Fruit fly (Drosophila melanogaster) whole organism, embryonic: ENCODE measurements around the gene CG45105.

Source experiments
- Ada2b ChIP-seq: fragments of 200-800 bp; sonication (Bioruptor generic); IDR thresholded peaks from 2 replicates; pipeline ENCODE4 v1.3.6; 2022; ENCODE audit warnings: missing biosample characterization, missing genetic modification characterization
- Aef1 ChIP-seq: fragments of 200-800 bp; sonication (Bioruptor generic); IDR thresholded peaks from 3 replicates; pipeline ENCODE4 v1.3.6; 2022; ENCODE audit warnings: missing biosample characterization, missing genetic modification characterization
- Asciz ChIP-seq: fragments of 200-800 bp; sonication (Bioruptor generic); optimal IDR thresholded peaks from 2 replicates; lab custom pipeline; 2017; ENCODE audit warnings: missing biosample characterization, mild to moderate bottlenecking, missing genetic modification characterization, missing genetic modification reagents
- Awh ChIP-seq: fragments of 200-800 bp; sonication (Bioruptor generic); IDR thresholded peaks from 2 replicates; pipeline ENCODE4, ENCODE4 v1.3.6; 2022; ENCODE audit warnings: missing biosample characterization, missing genetic modification characterization
- Blimp-1 ChIP-seq: fragments of 200-800 bp; sonication (Bioruptor generic); optimal IDR thresholded peaks from 3 replicates; lab custom pipeline; 2018; ENCODE audit warnings: missing biosample characterization, missing genetic modification characterization, mild to moderate bottlenecking, moderate library complexity, missing genetic modification reagents
- CG1024 ChIP-seq: fragments of 200-800 bp; sonication (Bioruptor generic); IDR thresholded peaks from 2 replicates; pipeline ENCODE4 v1.3.6; 2022; ENCODE audit warnings: missing biosample characterization, missing genetic modification characterization
- CG10462 ChIP-seq: fragments of 200-800 bp; sonication (Bioruptor generic); optimal IDR thresholded peaks from 2 replicates; lab custom pipeline; 2016; ENCODE audit warnings: missing biosample characterization, missing genetic modification characterization
- CG10959 ChIP-seq: fragments of 200-800 bp; sonication (Bioruptor generic); IDR thresholded peaks from 2 replicates; pipeline ENCODE4 v1.3.6; 2022; ENCODE audit warnings: missing biosample characterization, missing genetic modification characterization
- CG11398 ChIP-seq: fragments of 200-800 bp; sonication (Bioruptor generic); optimal IDR thresholded peaks from 2 replicates; lab custom pipeline; 2016; ENCODE audit warnings: missing biosample characterization, missing genetic modification characterization
- CG12236 ChIP-seq: fragments of 200-800 bp; sonication (Bioruptor generic); optimal IDR thresholded peaks from 2 replicates; lab custom pipeline; 2016; ENCODE audit warnings: missing biosample characterization, missing genetic modification characterization
- CG17186 ChIP-seq: fragments of 200-800 bp; sonication (Bioruptor generic); optimal IDR thresholded peaks from 3 replicates; lab custom pipeline; 2017; ENCODE audit warnings: missing biosample characterization, missing genetic modification reagents, missing genetic modification characterization
- CG17385 ChIP-seq: fragments of 200-800 bp; sonication (Bioruptor generic); optimal IDR thresholded peaks from 3 replicates; lab custom pipeline; 2018; ENCODE audit warnings: missing biosample characterization, mild to moderate bottlenecking, missing genetic modification characterization
- CG18619 ChIP-seq: fragments of 200-800 bp; sonication (Bioruptor generic); optimal IDR thresholded peaks from 3 replicates; lab custom pipeline; 2017; ENCODE audit warnings: missing biosample characterization, mild to moderate bottlenecking, missing genetic modification characterization
- CG2120 ChIP-seq: fragments of 200-800 bp; sonication (Bioruptor generic); optimal IDR thresholded peaks from 3 replicates; lab custom pipeline; 2016; ENCODE audit warnings: missing biosample characterization, missing genetic modification characterization
- CG2129 ChIP-seq: fragments of 200-800 bp; sonication (Bioruptor generic); IDR thresholded peaks from 2 replicates; pipeline ENCODE4 v1.3.6; 2022; ENCODE audit warnings: missing biosample characterization, missing genetic modification characterization; ENCODE audit not compliant: partially characterized antibody
- CG30403 ChIP-seq: fragments of 200-800 bp; sonication (Bioruptor generic); optimal IDR thresholded peaks from 3 replicates; lab custom pipeline; 2016; ENCODE audit warnings: missing biosample characterization, missing genetic modification characterization
- CG31365 ChIP-seq: fragments of 200-800 bp; sonication (Bioruptor generic); optimal IDR thresholded peaks from 2 replicates; lab custom pipeline; 2018; ENCODE audit warnings: missing biosample characterization, mild to moderate bottlenecking, missing genetic modification characterization
- CG3407 ChIP-seq: fragments of 200-800 bp; sonication (Bioruptor generic); optimal IDR thresholded peaks from 2 replicates; lab custom pipeline; 2018; ENCODE audit warnings: missing biosample characterization, mild to moderate bottlenecking, missing genetic modification characterization
- CG43689 ChIP-seq: fragments of 200-800 bp; sonication (Bioruptor generic); IDR thresholded peaks from 2 replicates; pipeline ENCODE4 v1.3.6; 2022; ENCODE audit warnings: missing biosample characterization, missing genetic modification characterization
- CG6654 ChIP-seq: fragments of 200-800 bp; sonication (Bioruptor generic); optimal IDR thresholded peaks from 2 replicates; lab custom pipeline; 2017; ENCODE audit warnings: missing biosample characterization, mild to moderate bottlenecking, missing genetic modification characterization
- CG7786 ChIP-seq: fragments of 200-800 bp; sonication (Bioruptor generic); optimal IDR thresholded peaks from 2 replicates; lab custom pipeline; 2016; ENCODE audit warnings: missing biosample characterization, missing genetic modification characterization
- CG7839 ChIP-seq: fragments of 200-800 bp; sonication (Bioruptor generic); optimal IDR thresholded peaks from 3 replicates; lab custom pipeline; 2018; ENCODE audit warnings: missing biosample characterization, mild to moderate bottlenecking, missing genetic modification characterization, moderate library complexity
- CG9609 ChIP-seq: fragments of 200-800 bp; sonication (Bioruptor generic); optimal IDR thresholded peaks from 3 replicates; lab custom pipeline; 2016; ENCODE audit warnings: missing biosample characterization, missing genetic modification characterization
- D19A ChIP-seq: fragments of 200-800 bp; optimal IDR thresholded peaks from 3 replicates; lab custom pipeline; 2019; ENCODE audit warnings: missing biosample characterization, mild to moderate bottlenecking, missing genetic modification characterization, moderate library complexity
- Dref ChIP-seq: fragments of 200-800 bp; sonication (Bioruptor generic); IDR thresholded peaks from 2 replicates; pipeline ENCODE4 v1.3.6; 2022; ENCODE audit warnings: missing biosample characterization, missing genetic modification characterization
- Drgx ChIP-seq: fragments of 200-800 bp; sonication (Bioruptor generic); IDR thresholded peaks from 2 replicates; pipeline ENCODE4 v1.3.6; 2022; ENCODE audit warnings: missing biosample characterization, missing genetic modification characterization
- Eip74EF ChIP-seq, 2 experiments: fragments of 200-800 bp in 1 of 2; fragments of >200 bp in 1 of 2; sonication (Bioruptor generic) in 1 of 2; optimal IDR thresholded peaks; 2 replicates each; lab custom pipeline; 2017 to 2019; ENCODE audit warnings: missing biosample characterization in 2 of 2, missing genetic modification characterization in 2 of 2, mild to moderate bottlenecking in 1 of 2, moderate library complexity in 1 of 2
- H15 ChIP-seq: fragments of 200-800 bp; sonication (Bioruptor generic); IDR thresholded peaks from 3 replicates; pipeline ENCODE4 v1.3.6; 2022; ENCODE audit warnings: missing biosample characterization, missing genetic modification characterization
- Max ChIP-seq: fragments of 200-800 bp; sonication (Bioruptor generic); optimal IDR thresholded peaks from 2 replicates; lab custom pipeline; 2016; ENCODE audit warnings: missing biosample characterization, mild to moderate bottlenecking, missing genetic modification characterization
- NFAT ChIP-seq: fragments of 200-800 bp; sonication (Bioruptor generic); IDR thresholded peaks from 2 replicates; pipeline ENCODE4 v1.3.6; 2022; ENCODE audit warnings: missing biosample characterization, missing genetic modification characterization
- Nf-YC ChIP-seq: fragments of 200-800 bp; optimal IDR thresholded peaks from 3 replicates; lab custom pipeline; 2019; ENCODE audit warnings: missing biosample characterization, mild to moderate bottlenecking, missing genetic modification characterization, moderate library complexity
- Spps ChIP-seq: fragments of 200-800 bp; sonication (Bioruptor generic); optimal IDR thresholded peaks from 2 replicates; lab custom pipeline; 2018; ENCODE audit warnings: missing biosample characterization, mild to moderate bottlenecking, missing genetic modification characterization
- ab ChIP-seq: fragments of 200-800 bp; sonication (Bioruptor generic); optimal IDR thresholded peaks from 2 replicates; lab custom pipeline; 2016; ENCODE audit warnings: missing biosample characterization, missing genetic modification characterization
- ase ChIP-seq: fragments of 200-800 bp; sonication (Bioruptor generic); IDR thresholded peaks from 3 replicates; pipeline ENCODE4 v1.3.6; 2022; ENCODE audit warnings: missing biosample characterization, missing genetic modification characterization
- chif ChIP-seq, 2 experiments: fragments of 200-800 bp; sonication (Bioruptor generic); optimal IDR thresholded peaks; 3 replicates each; lab custom pipeline; 2016; ENCODE audit warnings: missing biosample characterization in 2 of 2, missing genetic modification characterization in 2 of 2
- chn ChIP-seq: fragments of 200-800 bp; sonication (Bioruptor generic); optimal IDR thresholded peaks from 2 replicates; lab custom pipeline; 2016; ENCODE audit warnings: missing biosample characterization, missing genetic modification characterization
- corto ChIP-seq: fragments of 200-800 bp; sonication (Bioruptor generic); optimal IDR thresholded peaks from 2 replicates; lab custom pipeline; 2016; ENCODE audit warnings: missing biosample characterization, mild to moderate bottlenecking, missing genetic modification characterization, moderate library complexity
- crc ChIP-seq: fragments of 200-800 bp; sonication (Bioruptor generic); optimal IDR thresholded peaks from 2 replicates; lab custom pipeline; 2016; ENCODE audit warnings: missing biosample characterization, missing genetic modification characterization
- eve ChIP-seq, 2 experiments: fragments of >200 bp; optimal IDR thresholded peaks; 2 replicates each; lab custom pipeline; 2017; ENCODE audit warnings: missing biosample characterization in 2 of 2, missing genetic modification characterization in 2 of 2
- ftz-f1 ChIP-seq: fragments of 200-800 bp; sonication (Bioruptor generic); optimal IDR thresholded peaks from 2 replicates; lab custom pipeline; 2016; ENCODE audit warnings: missing biosample characterization, missing genetic modification characterization
- hbn ChIP-seq: fragments of 200-800 bp; sonication (Bioruptor generic); IDR thresholded peaks from 2 replicates; pipeline ENCODE4 v1.3.6; 2022; ENCODE audit warnings: missing biosample characterization, missing genetic modification characterization; ENCODE audit not compliant: partially characterized antibody
- insv ChIP-seq, 2 experiments: fragments of 200-800 bp; sonication (Bioruptor generic); optimal IDR thresholded peaks; 3 replicates each; lab custom pipeline; 2016 to 2018; ENCODE audit warnings: missing biosample characterization in 2 of 2, missing genetic modification characterization in 2 of 2
- p53 ChIP-seq: fragments of 200-800 bp; sonication (Bioruptor generic); optimal IDR thresholded peaks from 2 replicates; lab custom pipeline; 2016; ENCODE audit warnings: missing biosample characterization, missing genetic modification characterization
- peb ChIP-seq: fragments of 200-800 bp; sonication (Bioruptor generic); IDR thresholded peaks from 2 replicates; pipeline ENCODE4 v1.3.6; 2022; ENCODE audit warnings: missing biosample characterization, missing genetic modification characterization
- pum ChIP-seq: fragments of 200-800 bp; sonication (Bioruptor generic); optimal IDR thresholded peaks from 2 replicates; lab custom pipeline; 2016; ENCODE audit warnings: missing biosample characterization, missing genetic modification characterization
- ro ChIP-seq: fragments of 200-800 bp; sonication (Bioruptor generic); IDR thresholded peaks from 2 replicates; pipeline ENCODE4 v1.3.6; 2022; ENCODE audit warnings: missing biosample characterization, missing genetic modification characterization
- sens ChIP-seq: fragments of 200-800 bp; sonication (Bioruptor generic); peaks from one replicate; lab custom pipeline; 2016; ENCODE audit warnings: missing biosample characterization, missing genetic modification characterization
- tup ChIP-seq: fragments of 200-800 bp; sonication (Bioruptor generic); optimal IDR thresholded peaks from 2 replicates; lab custom pipeline; 2016; ENCODE audit warnings: missing biosample characterization, mild to moderate bottlenecking, missing genetic modification characterization, moderate library complexity
- usp ChIP-seq: fragments of >200 bp; optimal IDR thresholded peaks from 2 replicates; lab custom pipeline; 2017; ENCODE audit warnings: missing biosample characterization, missing genetic modification characterization
- vfl ChIP-seq: fragments of 200-800 bp; sonication (Bioruptor generic); optimal IDR thresholded peaks from 2 replicates; lab custom pipeline; 2016; ENCODE audit warnings: missing biosample characterization, missing genetic modification characterization
- vnd ChIP-seq: fragments of 200-800 bp; sonication (Bioruptor generic); IDR thresholded peaks from 3 replicates; pipeline ENCODE4 v1.3.6; 2022; ENCODE audit warnings: missing biosample characterization, missing genetic modification characterization; ENCODE audit not compliant: partially characterized antibody
- yki ChIP-seq: fragments of >200 bp; optimal IDR thresholded peaks from 3 replicates; lab custom pipeline; 2018

CG45105 gene

DNA sequence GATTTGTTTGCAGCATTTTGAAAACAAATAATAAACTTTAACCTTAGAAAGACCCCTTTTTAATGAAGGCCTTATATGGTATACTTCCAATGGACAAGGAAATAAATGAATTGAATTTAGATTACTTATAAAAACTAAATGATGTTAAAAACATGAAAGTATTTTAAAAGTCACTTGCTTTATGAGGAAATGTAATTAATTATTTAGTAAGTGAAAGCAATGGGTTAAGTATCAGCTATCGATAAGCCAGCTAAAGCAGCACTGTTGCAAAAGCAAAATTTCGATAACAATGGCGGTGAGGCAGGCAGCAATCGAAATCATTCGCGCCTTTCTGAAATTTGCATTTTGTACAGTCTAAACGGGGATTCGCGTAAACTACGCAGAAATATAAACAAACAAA is 47.4 kb upstream of the CG45105 start, which contains the start of the genes CG32856 and Rbf2 (continued):
- no peak for TF ChIP-seq H15 (GFP tag; lab: Robert Waterston, UW)
- TF ChIP-seq CG1024 (GFP tag; lab: Robert Waterston, UW): no peak
- peak in 1 of 2 experiments; percentile 69 for TF ChIP-seq chif (GFP tag; optimal IDR thresholded peaks at IDR 0.05; lab: Kevin White, UChicago)
- TF ChIP-seq peb (GFP tag; lab: Robert Waterston, UW): no peak
- TF ChIP-seq ase (GFP tag; lab: Robert Waterston, UW): no peak
- TF ChIP-seq Max (GFP tag; lab: Kevin White, UChicago): peak; percentile 26
- no peak for TF ChIP-seq Drgx (GFP tag; lab: Robert Waterston, UW)
- TF ChIP-seq chn: peak; percentile 80
- TF ChIP-seq Ada2b (GFP tag; lab: Robert Waterston, UW): no peak
- peak; percentile 82 for TF ChIP-seq vfl (GFP tag; lab: Kevin White, UChicago)
- TF ChIP-seq Dref (GFP tag; lab: Robert Waterston, UW): peak; percentile 97
- peak; percentile 91 for TF ChIP-seq CG7839 (tag; lab: Kevin White, UChicago)
- TF ChIP-seq crc: peak; percentile 70
- peak; percentile 71 for TF ChIP-seq CG18619
- TF ChIP-seq CG2120: peak; percentile 95
- TF ChIP-seq sens (GFP tag; lab: Kevin White, UChicago): peak; percentile 93
- TF ChIP-seq CG3407 (GFP tag; lab: Kevin White, UChicago): no peak
- no peak for TF ChIP-seq CG31365 (tag; lab: Kevin White, UChicago)
- TF ChIP-seq eve (GFP tag; optimal IDR thresholded peaks at IDR 0.05; lab: Kevin White, UChicago): no peak
- TF ChIP-seq CG10959 (GFP tag; lab: Robert Waterston, UW): no peak
- TF ChIP-seq CG17385 (GFP tag; lab: Kevin White, UChicago): peak; percentile 80
- no peak for TF ChIP-seq Spps (tag; lab: Kevin White, UChicago)
- TF ChIP-seq CG11398 (GFP tag; lab: Kevin White, UChicago): peak; percentile 60
- TF ChIP-seq p53 (GFP tag; lab: Kevin White, UChicago): no peak
- peak; percentile 57 for TF ChIP-seq tup (GFP tag; lab: Kevin White, UChicago)
- TF ChIP-seq corto (GFP tag; lab: Kevin White, UChicago): no peak
- TF ChIP-seq vnd (GFP tag; lab: Robert Waterston, UW): peak; percentile 73
- TF ChIP-seq ro (GFP tag; lab: Robert Waterston, UW): no peak
- TF ChIP-seq CG12236 (GFP tag; lab: Kevin White, UChicago): peak; percentile 40
- TF ChIP-seq CG6654 (GFP tag; lab: Kevin White, UChicago): no peak
- peak; percentile 92 for TF ChIP-seq CG30403 (GFP tag; lab: Kevin White, UChicago)
- peak; percentile 61 for TF ChIP-seq CG10462
- TF ChIP-seq Eip74EF (GFP tag; optimal IDR thresholded peaks at IDR 0.05; lab: Kevin White, UChicago): no peak
- TF ChIP-seq ftz-f1: peak; percentile 25
- no peak for TF ChIP-seq yki (lab: Kevin White, UChicago)
- no peak for TF ChIP-seq usp (GFP tag; lab: Kevin White, UChicago)
- peak; percentile 41 for TF ChIP-seq ab (GFP tag; lab: Kevin White, UChicago)
- peak; percentile 11 for TF ChIP-seq Nf-YC
- no peak for TF ChIP-seq Asciz
- 0 out of 2 replicates have a peak, but pooled peaks have one; percentile 4 for TF ChIP-seq CG43689 (GFP tag; lab: Robert Waterston, UW)
- TF ChIP-seq Aef1 (GFP tag; lab: Robert Waterston, UW): no peak; the same call in 1 of the 3 replicates
- peak; percentile 68; the same call in 1 of the 2 replicates for TF ChIP-seq NFAT (GFP tag; lab: Robert Waterston, UW)
- no peak for TF ChIP-seq D19A
- TF ChIP-seq Blimp-1 (GFP tag; lab: Kevin White, UChicago): peak; percentile 42
- peak; percentile 47; the same call in 1 of the 2 replicates for TF ChIP-seq hbn (GFP tag; lab: Robert Waterston, UW)
- no peak for TF ChIP-seq Awh (GFP tag; lab: Robert Waterston, UW)
- TF ChIP-seq CG2129: peak; percentile 41
- peak; percentile 14 for TF ChIP-seq CG17186 (GFP tag; lab: Kevin White, UChicago)
- TF ChIP-seq insv (GFP tag; optimal IDR thresholded peaks at IDR 0.05; lab: Kevin White, UChicago): peak in 1 of 2 experiments; percentile 39
- peak; percentile 84 for TF ChIP-seq CG7786
- peak; percentile 68 for TF ChIP-seq CG9609 (GFP tag; lab: Kevin White, UChicago)
- TF ChIP-seq pum (GFP tag; lab: Kevin White, UChicago): peak; percentile 77
